Fruit fly (Drosophila melanogaster) whole organism, wandering third instar larva: Measurements from ENCODE around the gene CG5280.
A peak's percentile ranks its signal among the peaks of the same experiment; 100 is the strongest.

Source experiments
- Abd-B ChIP-seq: fragments of >200 bp; optimal IDR thresholded peaks from 2 replicates; lab custom pipeline; 2017; ENCODE audit warnings: missing biosample characterization, missing genetic modification characterization
- CG32264 ChIP-seq: fragments of 200-800 bp; sonication (Bioruptor generic); optimal IDR thresholded peaks from 2 replicates; lab custom pipeline; 2016; ENCODE audit warnings: missing biosample characterization, missing genetic modification characterization
- CG9705 ChIP-seq: fragments of 200-800 bp; sonication (Bioruptor generic); optimal IDR thresholded peaks from 2 replicates; lab custom pipeline; 2018; ENCODE audit warnings: missing biosample characterization, mild to moderate bottlenecking, missing genetic modification characterization
- CrebA ChIP-seq: fragments of 200-800 bp; sonication (Bioruptor generic); optimal IDR thresholded peaks from 2 replicates; lab custom pipeline; 2016; ENCODE audit warnings: missing biosample characterization, mild to moderate bottlenecking, missing genetic modification characterization, borderline replicate concordance
- Dif ChIP-seq: fragments of 200-275, 200-300 bp; sonication (Bioruptor generic); optimal IDR thresholded peaks from 2 replicates; lab custom pipeline; 2018; ENCODE audit warnings: missing biosample characterization, missing genetic modification characterization; ENCODE audit not compliant: partially characterized antibody
- GATAd ChIP-seq: sonication (Bioruptor generic); optimal IDR thresholded peaks from 2 replicates; lab custom pipeline; 2016; ENCODE audit warnings: missing biosample characterization, missing genetic modification characterization
- HLH106 ChIP-seq: fragments of 200-800 bp; optimal IDR thresholded peaks from 3 replicates; lab custom pipeline; 2019; ENCODE audit warnings: missing biosample characterization, mild to moderate bottlenecking, missing genetic modification characterization, moderate library complexity
- Hr78 ChIP-seq: fragments of >200 bp; optimal IDR thresholded peaks from 2 replicates; lab custom pipeline; 2017; ENCODE audit warnings: missing biosample characterization, missing genetic modification characterization
- Hr83 ChIP-seq: fragments of 200-300 bp; sonication (Bioruptor generic); optimal IDR thresholded peaks from 2 replicates; lab custom pipeline; 2016; ENCODE audit warnings: missing biosample characterization, mild to moderate bottlenecking, missing genetic modification characterization, moderate library complexity; ENCODE audit not compliant: poor library complexity, severe bottlenecking
- Mio ChIP-seq: sonication (Bioruptor generic); optimal IDR thresholded peaks from 2 replicates; lab custom pipeline; 2016; ENCODE audit warnings: missing biosample characterization, missing genetic modification characterization
- Myc ChIP-seq: fragments of >200 bp; optimal IDR thresholded peaks from 2 replicates; lab custom pipeline; 2017
- N ChIP-seq: fragments of >200 bp; optimal IDR thresholded peaks from 2 replicates; lab custom pipeline; 2018; ENCODE audit warnings: missing biosample characterization, missing external identifiers, missing genetic modification characterization
- OdsH ChIP-seq: fragments of 200-800 bp; sonication (Bioruptor generic); optimal IDR thresholded peaks from 2 replicates; lab custom pipeline; 2016; ENCODE audit warnings: missing biosample characterization, mild to moderate bottlenecking, missing genetic modification characterization
- Rel ChIP-seq, 2 experiments: fragments of 200-800 bp; sonication (Bioruptor generic) in 1 of 2; optimal IDR thresholded peaks; 2 replicates in 1 of 2; 3 replicates in 1 of 2; lab custom pipeline; 2016 to 2019; ENCODE audit warnings: mild to moderate bottlenecking in 2 of 2, missing biosample characterization in 2 of 2, missing genetic modification characterization in 2 of 2, moderate library complexity in 1 of 2
- Sp1 ChIP-seq: fragments of 200-800 bp; sonication (Bioruptor generic); optimal IDR thresholded peaks from 3 replicates; lab custom pipeline; 2019; ENCODE audit warnings: missing biosample characterization, mild to moderate bottlenecking, missing genetic modification characterization, moderate library complexity
- Vsx2 ChIP-seq: fragments of 200-300, 225-300 bp; sonication (Bioruptor generic); optimal IDR thresholded peaks from 2 replicates; lab custom pipeline; 2018; ENCODE audit warnings: missing biosample characterization, missing genetic modification characterization; ENCODE audit not compliant: partially characterized antibody
- br ChIP-seq: fragments of 200-800 bp; sonication (Bioruptor generic); optimal IDR thresholded peaks from 2 replicates; lab custom pipeline; 2016; ENCODE audit warnings: missing biosample characterization, missing genetic modification characterization
- dl ChIP-seq, 2 experiments: fragments of 175-275, 200-275 bp in 1 of 2; fragments of 200-275 bp in 1 of 2; sonication (Bioruptor generic); optimal IDR thresholded peaks; lab custom pipeline; 2018; ENCODE audit warnings: mild to moderate bottlenecking in 2 of 2, missing biosample characterization in 2 of 2, missing genetic modification characterization in 2 of 2, moderate library complexity in 2 of 2; ENCODE audit not compliant: partially characterized antibody in 2 of 2, insufficient read depth in 1 of 2
- dmrt93B ChIP-seq: fragments of 200-800 bp; sonication (Bioruptor generic); optimal IDR thresholded peaks from 2 replicates; lab custom pipeline; 2018; ENCODE audit warnings: missing biosample characterization, mild to moderate bottlenecking, missing genetic modification characterization
- dsf ChIP-seq: sonication (Bioruptor generic); optimal IDR thresholded peaks from 2 replicates; lab custom pipeline; 2016; ENCODE audit warnings: missing biosample characterization, missing genetic modification characterization, borderline replicate concordance
- foxo ChIP-seq, 2 experiments: fragments of 200-800 bp; sonication (Bioruptor generic); optimal IDR thresholded peaks; 2 replicates in 1 of 2; 3 replicates in 1 of 2; lab custom pipeline; 2016 to 2017; ENCODE audit warnings: missing biosample characterization in 2 of 2, missing genetic modification characterization in 2 of 2
- jim ChIP-seq: fragments of 175-275, 200-325 bp; sonication (Bioruptor generic); optimal IDR thresholded peaks from 2 replicates; lab custom pipeline; 2016; ENCODE audit warnings: missing biosample characterization, mild to moderate bottlenecking, missing genetic modification characterization
- lola ChIP-seq: fragments of >200 bp; optimal IDR thresholded peaks from 2 replicates; lab custom pipeline; 2017; ENCODE audit warnings: missing biosample characterization, missing genetic modification characterization
- pan ChIP-seq: fragments of >200 bp; optimal IDR thresholded peaks from 2 replicates; lab custom pipeline; 2017
- psq ChIP-seq: fragments of 200-800 bp; sonication (Bioruptor generic); optimal IDR thresholded peaks from 3 replicates; lab custom pipeline; 2017; ENCODE audit warnings: missing biosample characterization, mild to moderate bottlenecking, missing genetic modification characterization, moderate library complexity
- rgr ChIP-seq: fragments of 200-800 bp; sonication (Bioruptor generic); optimal IDR thresholded peaks from 3 replicates; lab custom pipeline; 2016; ENCODE audit warnings: missing biosample characterization, mild to moderate bottlenecking, missing genetic modification characterization
- sv ChIP-seq: fragments of 200-800 bp; sonication (Bioruptor generic); optimal IDR thresholded peaks from 3 replicates; lab custom pipeline; 2016; ENCODE audit warnings: missing biosample characterization, missing genetic modification characterization
- tai ChIP-seq: sonication (Bioruptor generic); optimal IDR thresholded peaks from 2 replicates; lab custom pipeline; 2016; ENCODE audit warnings: missing biosample characterization, missing genetic modification characterization
- usp ChIP-seq: fragments of >200 bp; optimal IDR thresholded peaks from 2 replicates; lab custom pipeline; 2017; ENCODE audit warnings: missing biosample characterization, missing genetic modification characterization
- woc ChIP-seq: sonication (Bioruptor generic); optimal IDR thresholded peaks from 2 replicates; lab custom pipeline; 2016; ENCODE audit warnings: missing biosample characterization, mild to moderate bottlenecking, missing genetic modification characterization

Gene CG5280

dm6 chr3L:9013745-9014144, 23.7 kb upstream of the CG5280 start:
- no peak for TF ChIP-seq Vsx2 (GFP tag; lab: Kevin White, UChicago)
- TF ChIP-seq GATAd (GFP tag; lab: Kevin White, UChicago) = no peak
- no peak for TF ChIP-seq Myc (lab: Kevin White, UChicago)
- TF ChIP-seq, all 38 proteins: peak for 0

DNA sequence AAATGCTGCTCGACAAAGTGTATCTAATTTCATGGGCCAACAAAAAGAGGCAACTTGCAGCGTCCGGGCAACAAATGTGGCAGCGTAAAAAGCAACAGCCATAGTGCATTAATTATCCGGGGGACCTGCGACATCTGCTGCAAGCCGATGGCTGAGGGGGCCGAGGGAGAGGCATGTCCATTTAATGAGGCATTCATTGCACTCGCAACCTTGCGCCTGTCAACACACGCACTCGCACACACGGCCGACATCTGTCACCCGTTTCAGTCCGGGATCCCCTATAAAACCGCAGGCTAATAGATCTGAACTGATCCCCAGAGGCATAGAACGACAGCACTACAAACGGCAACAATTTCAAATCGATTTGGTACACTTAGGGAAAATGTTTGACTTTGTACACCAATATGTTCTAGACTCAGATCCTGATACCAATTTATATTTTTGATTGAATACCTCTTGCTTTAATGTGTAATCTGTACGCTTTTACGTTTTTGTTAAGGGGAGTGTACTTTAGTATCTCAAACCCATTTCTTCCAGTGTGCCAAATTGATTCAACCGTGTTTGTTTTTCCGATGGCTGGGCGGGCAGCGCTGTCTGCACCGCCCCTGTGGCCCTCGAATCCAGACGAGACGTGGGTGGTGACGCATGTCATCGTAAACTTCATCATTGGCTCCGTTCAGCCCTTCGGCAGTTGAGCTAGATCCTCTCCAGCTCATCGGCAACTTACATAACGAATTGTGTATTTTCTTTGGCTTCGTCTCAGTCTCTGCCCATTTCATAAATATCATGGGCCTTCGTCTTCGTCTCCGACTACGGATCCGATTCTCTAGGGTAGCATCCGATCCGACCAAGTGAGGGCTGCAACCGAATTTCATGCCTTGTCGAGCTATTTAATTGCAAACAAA, 21.7 kb upstream of the CG5280 start:
- TF ChIP-seq HLH106 (tag; lab: Kevin White, UChicago) (no peak), sv (GFP tag; lab: Kevin White, UChicago) (peak; percentile 65)

- no peak for TF ChIP-seq CG9705 (GFP tag; lab: Kevin White, UChicago)
- no peak for TF ChIP-seq dl (GFP tag; optimal IDR thresholded peaks at IDR 0.05; lab: Kevin White, UChicago; ENCODE audit: insufficient read depth in 1 of 2, partially characterized antibody in 2 of 2)
- no peak for TF ChIP-seq Hr78 (GFP tag; lab: Kevin White, UChicago)
- TF ChIP-seq Mio (GFP tag; lab: Kevin White, UChicago) = no peak
These were observed 19.7 kb upstream of the CG5280 start, which contains the start of gene CG5194 for dm6 chr3L:9009738-9010137. TSS of gene CG5194 (minus strand) at chr3L:9009838.

DNA sequence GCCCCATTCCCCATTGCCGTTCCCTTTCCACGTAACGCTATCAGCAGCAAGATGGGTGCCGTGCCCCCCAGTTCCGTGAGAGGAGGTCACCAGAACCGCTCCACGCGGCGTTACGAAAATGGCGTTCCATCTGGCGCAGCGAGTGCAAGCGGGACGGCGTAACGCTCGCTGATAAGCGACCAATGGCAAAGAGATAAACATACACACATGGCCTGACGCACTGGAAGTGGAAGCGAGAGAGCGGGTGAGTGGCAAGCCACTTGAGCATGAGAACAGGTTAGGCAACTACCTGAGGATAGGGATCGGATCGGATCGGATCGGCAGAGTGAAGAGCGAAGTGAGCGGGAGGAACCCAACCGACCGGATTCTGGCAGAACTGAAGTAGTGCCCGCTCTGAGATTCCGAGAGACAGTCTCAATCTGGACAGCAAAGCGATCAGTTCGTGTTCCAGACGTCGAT, 14.8 kb upstream of the CG5280 start, which contains the start of gene Doc3:
Gene Doc3 (plus strand): TSS at position 409 of the 459 bp plus-strand sequence.
- no peak for TF ChIP-seq Abd-B (GFP tag; lab: Kevin White, UChicago)
- TF ChIP-seq dl (GFP tag; optimal IDR thresholded peaks at IDR 0.05; lab: Kevin White, UChicago; ENCODE audit: insufficient read depth in 1 of 2, partially characterized antibody in 2 of 2) = peak; percentile 40 to 70
- TF ChIP-seq psq (GFP tag; lab: Kevin White, UChicago) = no peak
- TF ChIP-seq Vsx2 (GFP tag; lab: Kevin White, UChicago) = peak; percentile 95
- TF ChIP-seq dsf = no peak
- TF ChIP-seq Sp1 (GFP tag; lab: Kevin White, UChicago) = no peak
- TF ChIP-seq Rel (GFP tag; optimal IDR thresholded peaks at IDR 0.05; lab: Kevin White, UChicago) = no peak
- peak; percentile 11 for TF ChIP-seq Rel (tag; optimal IDR thresholded peaks at IDR 0.05; lab: Kevin White, UChicago)
- TF ChIP-seq CrebA = no peak
- no peak for TF ChIP-seq jim (GFP tag; lab: Kevin White, UChicago)
- no peak for TF ChIP-seq Hr83 (GFP tag; lab: Kevin White, UChicago)
- no peak for TF ChIP-seq usp (GFP tag; lab: Kevin White, UChicago)
- peak; percentile 93 for TF ChIP-seq Dif

dm6 chr3L:9003369-9003768, 13.3 kb upstream of the CG5280 start:
- TF ChIP-seq br = no peak
- TF ChIP-seq woc (GFP tag; lab: Kevin White, UChicago) = no peak
- no peak for TF ChIP-seq pan (lab: Kevin White, UChicago)
- TF ChIP-seq GATAd (GFP tag; lab: Kevin White, UChicago) = no peak
- no peak for TF ChIP-seq Mio (GFP tag; lab: Kevin White, UChicago)
- TF ChIP-seq tai (GFP tag; lab: Kevin White, UChicago) = no peak
- no peak for TF ChIP-seq CG32264
- TF ChIP-seq psq (GFP tag; lab: Kevin White, UChicago) = no peak
- TF ChIP-seq Sp1 (GFP tag; lab: Kevin White, UChicago) = no peak
- TF ChIP-seq OdsH (GFP tag; lab: Kevin White, UChicago) = no peak
- no peak for TF ChIP-seq Rel (GFP tag; optimal IDR thresholded peaks at IDR 0.05; lab: Kevin White, UChicago)
- TF ChIP-seq Rel (tag; optimal IDR thresholded peaks at IDR 0.05; lab: Kevin White, UChicago) = no peak
- TF ChIP-seq N (GFP tag; lab: Kevin White, UChicago) = no peak
- no peak for TF ChIP-seq rgr
- TF ChIP-seq usp (GFP tag; lab: Kevin White, UChicago) = no peak
- no peak for TF ChIP-seq CG9705 (GFP tag; lab: Kevin White, UChicago)

- TF ChIP-seq OdsH (GFP tag; lab: Kevin White, UChicago) (no peak), HLH106 (tag; lab: Kevin White, UChicago) (no peak), pan (lab: Kevin White, UChicago) (no peak), foxo (GFP tag; optimal IDR thresholded peaks at IDR 0.05; lab: Kevin White, UChicago) (no peak), dmrt93B (GFP tag; lab: Kevin White, UChicago) (no peak), lola (no peak)
These were observed 12.5 kb upstream of the CG5280 start for dm6 chr3L:9002527-9002926.
